Worm (Caenorhabditis elegans) whole organism, young adult: Measurements from ENCODE around the gene tat-4.

Source experiments
- B0019.2 ChIP-seq: fragments of 200-800 bp; sonication (Bioruptor generic); conservative IDR thresholded peaks from 2 replicates; pipeline ENCODE4 v1.3.6; 2022; ENCODE audit warnings: missing genetic modification reagents, missing genetic modification characterization, missing compliant biosample characterization
- B0261.1 ChIP-seq: sonication (generic microtip); optimal IDR thresholded peaks from 2 replicates; lab custom pipeline; 2016; ENCODE audit warnings: mild to moderate bottlenecking, missing genetic modification characterization, moderate library complexity, missing compliant biosample characterization
- C06A6.2 ChIP-seq: fragments of 200-800 bp; sonication (Bioruptor generic); conservative IDR thresholded peaks from 2 replicates; pipeline ENCODE4 v1.3.6; 2022; ENCODE audit warnings: missing genetic modification characterization, missing compliant biosample characterization
- F33H1.4 ChIP-seq: fragments of 200-800 bp; sonication (Bioruptor generic); IDR thresholded peaks from 2 replicates; pipeline ENCODE4 v1.3.6; 2022; ENCODE audit warnings: missing genetic modification reagents, missing genetic modification characterization, missing compliant biosample characterization
- F37B4.10 ChIP-seq: fragments of 200-800 bp; sonication (Bioruptor generic); IDR thresholded peaks from 2 replicates; pipeline ENCODE4 v1.3.6; 2022; ENCODE audit warnings: missing genetic modification characterization, missing compliant biosample characterization
- F49E8.2 ChIP-seq: sonication (generic microtip); optimal IDR thresholded peaks from 3 replicates; lab custom pipeline; 2017; ENCODE audit warnings: missing genetic modification characterization, mild to moderate bottlenecking, missing compliant biosample characterization, antibody characterized with exemption, moderate library complexity; ENCODE audit not compliant: insufficient read depth
- F57A8.1 ChIP-seq: fragments of 200-800 bp; sonication (Bioruptor generic); optimal IDR thresholded peaks from 2 replicates; lab custom pipeline; 2018; ENCODE audit warnings: mild to moderate bottlenecking, missing genetic modification characterization, moderate library complexity, missing compliant biosample characterization
- K11D2.4 ChIP-seq: fragments of 200-800 bp; sonication (Bioruptor generic); IDR thresholded peaks from 2 replicates; pipeline ENCODE4 v1.3.6; 2022; ENCODE audit warnings: missing genetic modification reagents, missing genetic modification characterization, missing compliant biosample characterization
- T07F8.4 ChIP-seq: sonication (generic microtip); optimal IDR thresholded peaks from 2 replicates; lab custom pipeline; 2016; ENCODE audit warnings: mild to moderate bottlenecking, missing genetic modification characterization, moderate library complexity, missing compliant biosample characterization
- T26A5.8 ChIP-seq: sonication (generic microtip); optimal IDR thresholded peaks from 2 replicates; lab custom pipeline; 2016; ENCODE audit warnings: missing genetic modification characterization, missing compliant biosample characterization
- Y53G8AR.9 ChIP-seq: fragments of 200-800 bp; sonication (Bioruptor generic); conservative IDR thresholded peaks from 2 replicates; pipeline ENCODE4 v1.3.6; 2022; ENCODE audit warnings: missing genetic modification reagents, missing genetic modification characterization, missing compliant biosample characterization
- Y56A3A.18 ChIP-seq: fragments of 200-800 bp; sonication (Bioruptor generic); IDR thresholded peaks from 2 replicates; pipeline ENCODE4 v1.3.6; 2022; ENCODE audit warnings: missing genetic modification reagents, missing genetic modification characterization, missing compliant biosample characterization
- Y95B8A.8 ChIP-seq: fragments of 200-800 bp; sonication (Bioruptor generic); IDR thresholded peaks from 2 replicates; pipeline ENCODE4 v1.3.6; 2022; ENCODE audit warnings: missing genetic modification reagents, missing genetic modification characterization, missing compliant biosample characterization
- atf-7 ChIP-seq: sonication (generic microtip); optimal IDR thresholded peaks from 2 replicates; lab custom pipeline; 2017; ENCODE audit warnings: mild to moderate bottlenecking, missing genetic modification characterization, missing compliant biosample characterization
- attf-3 ChIP-seq: fragments of 200-800 bp; sonication (Bioruptor generic); conservative IDR thresholded peaks from 2 replicates; pipeline ENCODE4 v1.3.6; 2022; ENCODE audit warnings: missing genetic modification reagents, missing genetic modification characterization, missing compliant biosample characterization
- ceh-40 ChIP-seq: fragments of 200-800 bp; sonication (Bioruptor generic); IDR thresholded peaks from 2 replicates; pipeline ENCODE4 v1.3.6; 2022; ENCODE audit warnings: missing genetic modification characterization, missing compliant biosample characterization
- ceh-79 ChIP-seq: sonication (generic microtip); optimal IDR thresholded peaks from 2 replicates; lab custom pipeline; 2017; ENCODE audit warnings: mild to moderate bottlenecking, missing genetic modification characterization, missing compliant biosample characterization
- chd-7 ChIP-seq: sonication (generic microtip); optimal IDR thresholded peaks from 2 replicates; lab custom pipeline; 2016; ENCODE audit warnings: mild to moderate bottlenecking, missing genetic modification characterization, moderate library complexity, missing compliant biosample characterization
- dpl-1 ChIP-seq: fragments of 150-350 bp; optimal IDR thresholded peaks from 2 replicates; lab custom pipeline; 2014; ENCODE audit warnings: missing biosample characterization, missing genetic modification reagents, missing genetic modification characterization
- egl-44 ChIP-seq: fragments of 200-800 bp; sonication (Bioruptor generic); IDR thresholded peaks from 2 replicates; pipeline ENCODE4 v1.3.6; 2022; ENCODE audit warnings: missing genetic modification reagents, missing genetic modification characterization, missing compliant biosample characterization
- egrh-3 ChIP-seq: fragments of 200-800 bp; sonication (Bioruptor generic); IDR thresholded peaks from 2 replicates; pipeline ENCODE4 v1.3.6; 2022; ENCODE audit warnings: missing genetic modification reagents, missing genetic modification characterization, missing compliant biosample characterization
- ets-4 ChIP-seq: fragments of 200-800 bp; sonication (Bioruptor generic); optimal IDR thresholded peaks from 2 replicates; lab custom pipeline; 2018; ENCODE audit warnings: mild to moderate bottlenecking, missing genetic modification characterization, missing compliant biosample characterization
- gei-17 ChIP-seq: fragments of 200-800 bp; sonication (Bioruptor generic); optimal IDR thresholded peaks from 2 replicates; lab custom pipeline; 2018; ENCODE audit warnings: mild to moderate bottlenecking, missing genetic modification characterization, missing compliant biosample characterization
- hmg-1.2 ChIP-seq: fragments of 200-800 bp; sonication (Bioruptor generic); IDR thresholded peaks from 2 replicates; pipeline ENCODE4 v1.3.6; 2022; ENCODE audit warnings: missing genetic modification reagents, missing genetic modification characterization, missing compliant biosample characterization
- hrde-1 ChIP-seq: sonication (generic microtip); optimal IDR thresholded peaks from 2 replicates; lab custom pipeline; 2016; ENCODE audit warnings: missing genetic modification characterization, mild to moderate bottlenecking, missing compliant biosample characterization, moderate library complexity, missing genotype, missing genetic modification reagents, borderline replicate concordance
- let-607 ChIP-seq, 2 experiments: fragments of 200-800 bp in 1 of 2; sonication (Bioruptor generic) in 1 of 2; sonication (generic microtip) in 1 of 2; optimal IDR thresholded peaks; 2 replicates each; lab custom pipeline; 2016 to 2018; ENCODE audit warnings: mild to moderate bottlenecking in 2 of 2, missing compliant biosample characterization in 2 of 2, missing genetic modification characterization in 2 of 2, moderate library complexity in 2 of 2, missing genotype in 1 of 2
- lin-26 ChIP-seq: fragments of 200-800 bp; sonication (Bioruptor generic); IDR thresholded peaks from 2 replicates; pipeline ENCODE4 v1.3.6; 2022; ENCODE audit warnings: missing genetic modification reagents, missing genetic modification characterization, missing compliant biosample characterization
- lin-35 ChIP-seq, 3 experiments: fragments of 150-350 bp in 2 of 3; sonication (generic microtip) in 1 of 3; optimal IDR thresholded peaks; 2 replicates each; lab custom pipeline; 2014 to 2018; ENCODE audit warnings: missing biosample characterization in 3 of 3, missing genetic modification characterization in 3 of 3, missing genetic modification reagents in 3 of 3
- madf-6 ChIP-seq: fragments of 200-800 bp; sonication (Bioruptor generic); IDR thresholded peaks from 2 replicates; pipeline ENCODE4 v1.3.6; 2022; ENCODE audit warnings: missing genetic modification reagents, missing genetic modification characterization, missing compliant biosample characterization
- mes-4 ChIP-seq: sonication (generic microtip); optimal IDR thresholded peaks from 2 replicates; lab custom pipeline; 2016; ENCODE audit warnings: missing genotype, missing genetic modification characterization, missing compliant biosample characterization
- mxl-1 ChIP-seq: sonication (generic microtip); optimal IDR thresholded peaks from 2 replicates; lab custom pipeline; 2016; ENCODE audit warnings: missing genetic modification characterization, missing compliant biosample characterization
- nfya-1 ChIP-seq: sonication (generic microtip); optimal IDR thresholded peaks from 2 replicates; lab custom pipeline; 2017; ENCODE audit warnings: antibody characterized with exemption, missing compliant biosample characterization, missing genetic modification characterization, borderline replicate concordance; ENCODE audit not compliant: insufficient read depth
- nfya-2 ChIP-seq: fragments of 200-800 bp; sonication (Bioruptor generic); IDR thresholded peaks from 2 replicates; pipeline ENCODE4 v1.3.6; 2022; ENCODE audit warnings: missing genetic modification reagents, missing genetic modification characterization, missing compliant biosample characterization
- nfyb-1 ChIP-seq: fragments of 200-800 bp; sonication (Bioruptor generic); IDR thresholded peaks from 2 replicates; pipeline ENCODE4 v1.3.6; 2022; ENCODE audit warnings: missing genetic modification reagents, missing genetic modification characterization, missing compliant biosample characterization
- nhr-90 ChIP-seq: sonication (generic microtip); optimal IDR thresholded peaks from 2 replicates; lab custom pipeline; 2016; ENCODE audit warnings: missing genotype, mild to moderate bottlenecking, missing genetic modification characterization, missing compliant biosample characterization
- rcor-1 ChIP-seq: fragments of 200-800 bp; sonication (Bioruptor generic); IDR thresholded peaks from 2 replicates; pipeline ENCODE4 v1.3.6; 2022; ENCODE audit warnings: missing genetic modification reagents, missing genetic modification characterization, missing compliant biosample characterization
- rec-8 ChIP-seq, 2 experiments: sonication (generic microtip); optimal IDR thresholded peaks; 2 replicates each; lab custom pipeline; 2016; ENCODE audit warnings: mild to moderate bottlenecking in 2 of 2, missing genetic modification characterization in 2 of 2, missing genetic modification reagents in 2 of 2, missing genotype in 2 of 2, missing biosample characterization in 1 of 2, missing compliant biosample characterization in 1 of 2, moderate library complexity in 1 of 2
- repo-1 ChIP-seq: sonication (generic microtip); optimal IDR thresholded peaks from 2 replicates; lab custom pipeline; 2017; ENCODE audit warnings: mild to moderate bottlenecking, missing genetic modification characterization, missing compliant biosample characterization
- sdz-38 ChIP-seq: sonication (generic microtip); optimal IDR thresholded peaks from 2 replicates; lab custom pipeline; 2016; ENCODE audit warnings: missing genotype, missing genetic modification characterization, missing compliant biosample characterization
- sea-2 ChIP-seq: fragments of 200-800 bp; sonication (Bioruptor generic); IDR thresholded peaks from 2 replicates; pipeline ENCODE4 v1.3.6; 2022; ENCODE audit warnings: missing genetic modification characterization, missing compliant biosample characterization
- snpc-3.4 ChIP-seq: sonication (generic microtip); optimal IDR thresholded peaks from 2 replicates; lab custom pipeline; 2017; ENCODE audit warnings: missing genetic modification characterization, mild to moderate bottlenecking, missing compliant biosample characterization, antibody characterized with exemption, moderate library complexity, missing genotype, missing genetic modification reagents
- snpc-4 ChIP-seq, 5 experiments: fragments of 150-350 bp in 1 of 5; sonication (generic microtip) in 4 of 5; optimal IDR thresholded peaks; 2 replicates each; lab custom pipeline; 2014 to 2018; ENCODE audit warnings: missing genetic modification characterization in 5 of 5, missing biosample characterization in 3 of 5, antibody characterized with exemption in 2 of 5, mild to moderate bottlenecking in 2 of 5, missing compliant biosample characterization in 2 of 5, missing genotype in 2 of 5, moderate library complexity in 2 of 5, missing genetic modification reagents in 1 of 5
- somi-1 ChIP-seq: fragments of 200-800 bp; sonication (Bioruptor generic); optimal IDR thresholded peaks from 2 replicates; lab custom pipeline; 2018; ENCODE audit warnings: mild to moderate bottlenecking, missing genetic modification characterization, missing compliant biosample characterization
- tbp1 ChIP-seq: fragments of 200-800 bp; sonication (Bioruptor generic); optimal IDR thresholded peaks from 2 replicates; lab custom pipeline; 2018; ENCODE audit warnings: mild to moderate bottlenecking, missing genetic modification characterization, missing compliant biosample characterization
- unc-62 ChIP-seq: fragments of 150-350 bp; optimal IDR thresholded peaks from 2 replicates; lab custom pipeline; 2014; ENCODE audit warnings: missing biosample characterization, missing genetic modification reagents, missing genetic modification characterization
- zim-3 ChIP-seq: sonication (generic microtip); optimal IDR thresholded peaks from 2 replicates; lab custom pipeline; 2017; ENCODE audit warnings: mild to moderate bottlenecking, missing genetic modification characterization, moderate library complexity, missing compliant biosample characterization

The tat-4 gene

DNA sequence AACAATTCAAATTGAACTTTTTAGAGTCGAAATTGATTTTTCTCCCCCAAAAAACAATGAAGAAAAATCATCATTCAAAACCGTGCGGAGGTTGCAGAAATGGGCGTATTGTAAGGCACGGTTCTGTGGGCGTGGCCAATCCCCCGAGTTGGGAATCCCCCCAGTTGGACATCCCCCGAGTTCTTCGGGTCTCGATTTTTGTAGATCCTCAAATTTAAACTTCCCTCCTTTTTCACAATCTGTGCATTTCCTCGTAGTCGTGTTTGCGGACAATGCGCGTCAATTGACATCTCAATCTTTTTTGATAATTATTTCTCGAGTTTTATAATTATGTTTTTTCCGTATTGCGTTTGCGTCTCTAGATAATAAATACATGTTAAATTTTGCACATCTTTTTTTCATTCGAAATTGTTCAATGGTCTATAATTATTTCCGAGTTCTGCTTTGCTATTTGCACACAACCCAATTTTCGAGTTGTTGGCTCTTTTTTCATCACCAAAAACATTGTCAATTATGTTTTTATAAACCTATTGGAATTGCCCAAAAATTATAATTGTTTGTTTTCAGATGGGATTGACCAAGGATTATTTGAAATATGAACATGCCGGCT lies 25.8 kb upstream of the tat-4 start, which contains the start of gene F13H8.2 (continued):
- TF ChIP-seq B0019.2 (GFP tag; lab: Robert Waterston, UW) (peak; percentile 84), snpc-3.4 (tag; lab: Kevin White, UChicago) (no peak), zim-3 (peak; percentile 2), F33H1.4 (GFP tag; lab: Robert Waterston, UW) (peak; percentile 73), repo-1 (tag; lab: Kevin White, UChicago) (no peak), F49E8.2 (tag; lab: Kevin White, UChicago) (peak; percentile 6), tbp1 (GFP tag; lab: Kevin White, UChicago) (peak; percentile 52), mes-4 (tag; lab: Kevin White, UChicago) (no peak), unc-62 (GFP tag; lab: Kevin White, UChicago) (no peak), madf-6 (GFP tag; lab: Robert Waterston, UW) (peak; percentile 82), nhr-90 (tag; lab: Kevin White, UChicago) (no peak), ceh-40 (0 out of 2 replicates have a peak, but pooled peaks have one; percentile 10), mxl-1 (tag; lab: Kevin White, UChicago) (no peak), lin-26 (GFP tag; lab: Robert Waterston, UW) (no peak), nfya-1 (tag; lab: Kevin White, UChicago) (no peak), Y53G8AR.9 (peak; percentile 61; the same call in 1 of the 2 replicates), chd-7 (tag; lab: Kevin White, UChicago) (no peak), C06A6.2 (GFP tag; lab: Robert Waterston, UW) (peak; percentile 85), sdz-38 (tag; lab: Kevin White, UChicago) (no peak), F57A8.1 (GFP tag; lab: Kevin White, UChicago) (no peak), rec-8 (tag; optimal IDR thresholded peaks at IDR 0.05; lab: Kevin White, UChicago) (no peak), attf-3 (GFP tag; lab: Robert Waterston, UW) (peak; percentile 79), K11D2.4 (peak; percentile 84), T26A5.8 (no peak), B0261.1 (no peak), ceh-79 (no peak), F37B4.10 (no peak), egrh-3 (GFP tag; lab: Robert Waterston, UW) (peak; percentile 75), atf-7 (tag; lab: Kevin White, UChicago) (no peak), let-607 (tag; optimal IDR thresholded peaks at IDR 0.05; lab: Kevin White, UChicago) (no peak), lin-35 (GFP tag; optimal IDR thresholded peaks at IDR 0.05; lab: Kevin White, UChicago) (peak in 2 of 3 experiments; percentile 24 to 94), T07F8.4 (no peak), rcor-1 (GFP tag; lab: Robert Waterston, UW) (peak; percentile 92), gei-17 (GFP tag; lab: Kevin White, UChicago) (no peak), hmg-1.2 (peak; percentile 63), egl-44 (peak; percentile 66; the same call in 1 of the 2 replicates), Y95B8A.8 (GFP tag; lab: Robert Waterston, UW) (peak; percentile 52; the same call in 1 of the 2 replicates), Y56A3A.18 (GFP tag; lab: Robert Waterston, UW) (0 out of 2 replicates have a peak, but pooled peaks have one; percentile 69), snpc-4 (GFP tag; optimal IDR thresholded peaks at IDR 0.05; lab: Kevin White, UChicago) (no peak), snpc-4 (tag; optimal IDR thresholded peaks at IDR 0.05; lab: Kevin White, UChicago) (peak in 1 of 4 experiments; percentile 18), somi-1 (no peak), nfya-2 (no peak), hrde-1 (no peak), ets-4 (GFP tag; lab: Kevin White, UChicago) (no peak), dpl-1 (GFP tag; lab: Kevin White, UChicago) (peak; percentile 68), sea-2 (GFP tag; lab: Robert Waterston, UW) (no peak), nfyb-1 (GFP tag; lab: Robert Waterston, UW) (peak; percentile 93)
